Fruit fly (Drosophila melanogaster) whole organism, embryonic: ENCODE data around the gene mat.

ENCODE experiments used
- Atf-2 ChIP-seq: fragments of 200-800 bp; sonication (Bioruptor generic); optimal IDR thresholded peaks from 2 replicates; lab custom pipeline; 2016; ENCODE audit warnings: missing biosample characterization, missing genetic modification characterization
- Bdp1 ChIP-seq: fragments of 200-800 bp; sonication (Bioruptor generic); optimal IDR thresholded peaks from 3 replicates; lab custom pipeline; 2016; ENCODE audit warnings: missing biosample characterization, missing genetic modification characterization
- Bgb ChIP-seq: fragments of 200-800 bp; sonication (Bioruptor generic); IDR thresholded peaks from 2 replicates; pipeline ENCODE4 v1.3.6; 2022; ENCODE audit warnings: missing biosample characterization, missing genetic modification characterization; ENCODE audit not compliant: partially characterized antibody
- CG10209 ChIP-seq: fragments of 200-800 bp; sonication (Bioruptor generic); optimal IDR thresholded peaks from 3 replicates; lab custom pipeline; 2017; ENCODE audit warnings: missing biosample characterization, mild to moderate bottlenecking, missing genetic modification characterization, missing genetic modification reagents
- CG10462 ChIP-seq: fragments of 200-800 bp; sonication (Bioruptor generic); optimal IDR thresholded peaks from 2 replicates; lab custom pipeline; 2016; ENCODE audit warnings: missing biosample characterization, missing genetic modification characterization
- CG12299 ChIP-seq: fragments of 200-800 bp; sonication (Bioruptor generic); optimal IDR thresholded peaks from 2 replicates; lab custom pipeline; 2018; ENCODE audit warnings: missing biosample characterization, mild to moderate bottlenecking, missing genetic modification characterization
- CG13287 ChIP-seq: fragments of 200-800 bp; sonication (Bioruptor generic); IDR thresholded peaks from 2 replicates; pipeline ENCODE4 v1.3.6; 2022; ENCODE audit warnings: missing biosample characterization, missing genetic modification characterization; ENCODE audit not compliant: partially characterized antibody
- CG14014 ChIP-seq: fragments of 200-800 bp; sonication (Bioruptor generic); IDR thresholded peaks from 2 replicates; pipeline ENCODE4 v1.3.6; 2022; ENCODE audit warnings: missing biosample characterization, missing genetic modification characterization
- CG18599 ChIP-seq: fragments of 200-800 bp; sonication (Bioruptor generic); optimal IDR thresholded peaks from 3 replicates; lab custom pipeline; 2017; ENCODE audit warnings: missing biosample characterization, missing genetic modification characterization, mild to moderate bottlenecking, moderate library complexity, missing genetic modification reagents
- CG2120 ChIP-seq: fragments of 200-800 bp; sonication (Bioruptor generic); optimal IDR thresholded peaks from 3 replicates; lab custom pipeline; 2016; ENCODE audit warnings: missing biosample characterization, missing genetic modification characterization
- CG2875 ChIP-seq: fragments of 200-800 bp; sonication (Bioruptor generic); optimal IDR thresholded peaks from 2 replicates; lab custom pipeline; 2017; ENCODE audit warnings: missing biosample characterization, mild to moderate bottlenecking, missing genetic modification characterization, missing genetic modification reagents
- CG31365 ChIP-seq: fragments of 200-800 bp; sonication (Bioruptor generic); optimal IDR thresholded peaks from 2 replicates; lab custom pipeline; 2018; ENCODE audit warnings: missing biosample characterization, mild to moderate bottlenecking, missing genetic modification characterization
- CG4404 ChIP-seq: fragments of 200-800 bp; sonication (Bioruptor generic); IDR thresholded peaks from 2 replicates; pipeline ENCODE4 v1.3.6; 2022; ENCODE audit warnings: missing biosample characterization, missing genetic modification characterization
- CG4820 ChIP-seq: fragments of 200-800 bp; sonication (Bioruptor generic); optimal IDR thresholded peaks from 3 replicates; lab custom pipeline; 2016; ENCODE audit warnings: missing biosample characterization, missing genetic modification characterization
- CG6254 ChIP-seq: fragments of 200-800 bp; sonication (Bioruptor generic); optimal IDR thresholded peaks from 3 replicates; lab custom pipeline; 2017; ENCODE audit warnings: mild to moderate bottlenecking, missing biosample characterization, missing genetic modification reagents, missing genetic modification characterization
- CG7271 ChIP-seq: fragments of 200-800 bp; sonication (Bioruptor generic); optimal IDR thresholded peaks from 2 replicates; lab custom pipeline; 2018; ENCODE audit warnings: missing biosample characterization, mild to moderate bottlenecking, missing genetic modification characterization, moderate library complexity
- CG7786 ChIP-seq: fragments of 200-800 bp; sonication (Bioruptor generic); optimal IDR thresholded peaks from 2 replicates; lab custom pipeline; 2016; ENCODE audit warnings: missing biosample characterization, missing genetic modification characterization
- CG8478 ChIP-seq: fragments of >200 bp; optimal IDR thresholded peaks from 2 replicates; lab custom pipeline; 2018
- Dip2 ChIP-seq: fragments of 200-800 bp; sonication (Bioruptor generic); IDR thresholded peaks from 2 replicates; pipeline ENCODE4 v1.3.6; 2022; ENCODE audit warnings: missing biosample characterization, missing genetic modification characterization
- Dip3 ChIP-seq: fragments of 200-800 bp; sonication (Bioruptor generic); optimal IDR thresholded peaks from 3 replicates; lab custom pipeline; 2016; ENCODE audit warnings: missing biosample characterization, missing genetic modification characterization
- Drgx ChIP-seq: fragments of 200-800 bp; sonication (Bioruptor generic); IDR thresholded peaks from 2 replicates; pipeline ENCODE4 v1.3.6; 2022; ENCODE audit warnings: missing biosample characterization, missing genetic modification characterization
- H15 ChIP-seq: fragments of 200-800 bp; sonication (Bioruptor generic); IDR thresholded peaks from 3 replicates; pipeline ENCODE4 v1.3.6; 2022; ENCODE audit warnings: missing biosample characterization, missing genetic modification characterization
- MBD-R2 ChIP-seq: fragments of 200-800 bp; sonication (Bioruptor generic); IDR thresholded peaks from 2 replicates; pipeline ENCODE4 v1.3.6; 2022; ENCODE audit warnings: missing biosample characterization, missing genetic modification characterization
- Meics ChIP-seq: fragments of 200-800 bp; sonication (Bioruptor generic); optimal IDR thresholded peaks from 2 replicates; lab custom pipeline; 2017; ENCODE audit warnings: missing biosample characterization, mild to moderate bottlenecking, missing genetic modification characterization
- Ptx1 ChIP-seq: fragments of 200-800 bp; sonication (Bioruptor generic); IDR thresholded peaks from 2 replicates; pipeline ENCODE4 v1.3.6; 2022; ENCODE audit warnings: missing biosample characterization, missing genetic modification characterization
- Ravus ChIP-seq: fragments of 200-800 bp; sonication (Bioruptor generic); IDR thresholded peaks from 2 replicates; pipeline ENCODE4 v1.3.6; 2022; ENCODE audit warnings: missing biosample characterization, missing genetic modification characterization
- Rfx ChIP-seq: fragments of 200-800 bp; sonication (Bioruptor generic); IDR thresholded peaks from 2 replicates; pipeline ENCODE4 v1.3.6; 2022; ENCODE audit warnings: missing biosample characterization, missing genetic modification characterization
- Usf ChIP-seq: fragments of 200-800 bp; sonication (Bioruptor generic); optimal IDR thresholded peaks from 2 replicates; lab custom pipeline; 2017; ENCODE audit warnings: missing genotype, missing biosample characterization, missing genetic modification characterization
- al ChIP-seq: fragments of 200-800 bp; sonication (Bioruptor generic); IDR thresholded peaks from 2 replicates; pipeline ENCODE4 v1.3.6; 2022; ENCODE audit warnings: missing biosample characterization, missing genetic modification characterization
- ash1 ChIP-seq: fragments of 200-800 bp; sonication (Bioruptor generic); optimal IDR thresholded peaks from 2 replicates; lab custom pipeline; 2018; ENCODE audit warnings: missing biosample characterization, mild to moderate bottlenecking, missing genetic modification characterization
- ato ChIP-seq: fragments of 200-800 bp; sonication (Bioruptor generic); IDR thresholded peaks from 2 replicates; pipeline ENCODE4 v1.3.6; 2022; ENCODE audit warnings: missing biosample characterization, missing genetic modification characterization; ENCODE audit not compliant: partially characterized antibody
- bab2 ChIP-seq: fragments of 200-800 bp; sonication (Bioruptor generic); optimal IDR thresholded peaks from 2 replicates; lab custom pipeline; 2016; ENCODE audit warnings: missing biosample characterization, missing genetic modification characterization
- bigmax ChIP-seq: fragments of 200-800 bp; sonication (Bioruptor generic); optimal IDR thresholded peaks from 2 replicates; lab custom pipeline; 2018; ENCODE audit warnings: missing biosample characterization, mild to moderate bottlenecking, missing genetic modification characterization
- cg ChIP-seq: fragments of 200-800 bp; sonication (Bioruptor generic); optimal IDR thresholded peaks from 3 replicates; lab custom pipeline; 2019; ENCODE audit warnings: missing biosample characterization, mild to moderate bottlenecking, missing genetic modification characterization, moderate library complexity
- croc ChIP-seq: fragments of 200-800 bp; sonication (Bioruptor generic); conservative IDR thresholded peaks from 3 replicates; pipeline ENCODE4 v1.3.6; 2022; ENCODE audit warnings: missing biosample characterization, missing genetic modification characterization
- crol ChIP-seq: fragments of 200-800 bp; sonication (Bioruptor generic); IDR thresholded peaks from 2 replicates; pipeline ENCODE4 v1.3.6; 2022; ENCODE audit warnings: missing biosample characterization, missing genetic modification characterization
- dmrt99B ChIP-seq: fragments of 200-800 bp; sonication (Bioruptor generic); optimal IDR thresholded peaks from 2 replicates; lab custom pipeline; 2018; ENCODE audit warnings: missing biosample characterization, mild to moderate bottlenecking, missing genetic modification characterization, moderate library complexity
- gce ChIP-seq: fragments of 200-800 bp; sonication (Bioruptor generic); IDR thresholded peaks from 3 replicates; pipeline ENCODE4 v1.3.6; 2022; ENCODE audit warnings: missing biosample characterization, missing genetic modification characterization
- gcm ChIP-seq: fragments of 200-800 bp; sonication (Bioruptor generic); optimal IDR thresholded peaks from 2 replicates; lab custom pipeline; 2019; ENCODE audit warnings: missing biosample characterization, mild to moderate bottlenecking, missing genetic modification characterization, moderate library complexity
- gro ChIP-seq: fragments of 200-800 bp; sonication (Bioruptor generic); optimal IDR thresholded peaks from 2 replicates; lab custom pipeline; 2016; ENCODE audit warnings: missing biosample characterization, missing genetic modification characterization
- kni ChIP-seq: fragments of 200-800 bp; sonication (Bioruptor generic); optimal IDR thresholded peaks from 3 replicates; lab custom pipeline; 2017; ENCODE audit warnings: mild to moderate bottlenecking, missing biosample characterization, missing genetic modification reagents, missing genetic modification characterization
- mirr ChIP-seq: fragments of 200-800 bp; sonication (Bioruptor generic); optimal IDR thresholded peaks from 3 replicates; lab custom pipeline; 2018; ENCODE audit warnings: missing biosample characterization, mild to moderate bottlenecking, missing genetic modification characterization
- nerfin-2 ChIP-seq: fragments of 200-800 bp; sonication (Bioruptor generic); IDR thresholded peaks from 2 replicates; pipeline ENCODE4 v1.3.6; 2022; ENCODE audit warnings: missing biosample characterization, missing genetic modification characterization; ENCODE audit not compliant: partially characterized antibody
- odd ChIP-seq: fragments of 200-800 bp; sonication (Bioruptor generic); optimal IDR thresholded peaks from 2 replicates; lab custom pipeline; 2017; ENCODE audit warnings: missing biosample characterization, mild to moderate bottlenecking, missing genetic modification characterization
- pb ChIP-seq: fragments of 200-800 bp; sonication (Bioruptor generic); optimal IDR thresholded peaks from 3 replicates; lab custom pipeline; 2016; ENCODE audit warnings: missing biosample characterization, missing genetic modification characterization
- rib ChIP-seq: fragments of 200-800 bp; sonication (Bioruptor generic); IDR thresholded peaks from 2 replicates; pipeline ENCODE4 v1.3.6; 2022; ENCODE audit warnings: missing biosample characterization, missing genetic modification characterization
- row ChIP-seq: fragments of 200-800 bp; sonication (Bioruptor generic); IDR thresholded peaks from 3 replicates; pipeline ENCODE4 v1.3.6; 2022; ENCODE audit warnings: missing biosample characterization, missing genetic modification characterization
- seq ChIP-seq: fragments of 200-800 bp; sonication (Bioruptor generic); IDR thresholded peaks from 2 replicates; pipeline ENCODE4 v1.3.6; 2022; ENCODE audit warnings: missing biosample characterization, missing genetic modification characterization
- slbo ChIP-seq: fragments of 200-800 bp; sonication (Bioruptor generic); IDR thresholded peaks from 2 replicates; pipeline ENCODE4 v1.3.6; 2022; ENCODE audit warnings: missing biosample characterization, missing genetic modification characterization
- ttk ChIP-seq: fragments of 200-800 bp; sonication (Bioruptor generic); IDR thresholded peaks from 2 replicates; pipeline ENCODE4 v2.1.2; 2022; ENCODE audit warnings: missing biosample characterization, missing genetic modification characterization
- unc-4 ChIP-seq: fragments of 200-800 bp; sonication (Bioruptor generic); IDR thresholded peaks from 2 replicates; pipeline ENCODE4 v1.3.6; 2022; ENCODE audit warnings: missing biosample characterization, missing genetic modification characterization; ENCODE audit not compliant: partially characterized antibody
- zen2 ChIP-seq: fragments of 200-800 bp; sonication (Bioruptor generic); IDR thresholded peaks from 3 replicates; pipeline ENCODE4 v1.3.6; 2022; ENCODE audit warnings: missing biosample characterization, missing genetic modification characterization; ENCODE audit not compliant: partially characterized antibody

Gene mat

dm6 chr3L:917225-917624, 14.5 kb downstream of the mat start (continued):
- no peak for TF ChIP-seq CG12299
- no peak for TF ChIP-seq zen2 (GFP tag; lab: Robert Waterston, UW)
- TF ChIP-seq Dip3 (GFP tag; lab: Kevin White, UChicago): no peak
- TF ChIP-seq Drgx (GFP tag; lab: Robert Waterston, UW): no peak
- no peak for TF ChIP-seq CG8478 (lab: Kevin White, UChicago)
- TF ChIP-seq H15: no peak
- TF ChIP-seq CG7786 (GFP tag; lab: Kevin White, UChicago): no peak
- no peak for TF ChIP-seq CG6254
- no peak for TF ChIP-seq CG4820 (GFP tag; lab: Kevin White, UChicago)
- no peak for TF ChIP-seq CG13287 (GFP tag; lab: Robert Waterston, UW)
- TF ChIP-seq crol (GFP tag; lab: Robert Waterston, UW): no peak
- TF ChIP-seq ash1: no peak
- no peak for TF ChIP-seq CG10462 (GFP tag; lab: Kevin White, UChicago)
- TF ChIP-seq gro (GFP tag; lab: Kevin White, UChicago): no peak
- no peak for TF ChIP-seq rib (GFP tag; lab: Robert Waterston, UW)
- TF ChIP-seq al (GFP tag; lab: Robert Waterston, UW): no peak
- TF ChIP-seq ato (GFP tag; lab: Robert Waterston, UW): no peak
- no peak for TF ChIP-seq CG4404 (GFP tag; lab: Robert Waterston, UW)
- no peak for TF ChIP-seq unc-4 (GFP tag; lab: Robert Waterston, UW)
- TF ChIP-seq Meics (GFP tag; lab: Kevin White, UChicago): peak; percentile 46
- TF ChIP-seq Atf-2 (GFP tag; lab: Kevin White, UChicago): no peak

dm6 chr3L:952152-952551, 49.5 kb downstream of the mat start:
- TF ChIP-seq ttk (no peak), CG31365 (no peak), Ravus (GFP tag; lab: Robert Waterston, UW) (no peak), Bdp1 (GFP tag; lab: Kevin White, UChicago) (no peak), gcm (no peak), Rfx (peak; percentile 61; the same call in 1 of the 2 replicates), mirr (GFP tag; lab: Kevin White, UChicago) (no peak), cg (no peak), odd (no peak), CG7271 (no peak), bigmax (no peak), MBD-R2 (no peak), nerfin-2 (no peak), kni (no peak), gce (GFP tag; lab: Robert Waterston, UW) (no peak), Usf (no peak), row (GFP tag; lab: Robert Waterston, UW) (peak; percentile 62), CG2120 (GFP tag; lab: Kevin White, UChicago) (peak; percentile 59), slbo (GFP tag; lab: Robert Waterston, UW) (peak; percentile 61), croc (GFP tag; lab: Robert Waterston, UW) (no peak), seq (GFP tag; lab: Robert Waterston, UW) (no peak), bab2 (no peak), Dip2 (no peak), dmrt99B (tag; lab: Kevin White, UChicago) (peak; percentile 14), Ptx1 (GFP tag; lab: Robert Waterston, UW) (peak; percentile 55), CG10209 (GFP tag; lab: Kevin White, UChicago) (peak; percentile 0), CG18599 (peak; percentile 13), CG2875 (GFP tag; lab: Kevin White, UChicago) (no peak), pb (no peak), CG14014 (GFP tag; lab: Robert Waterston, UW) (peak; percentile 34; the same call in 1 of the 2 replicates), Bgb (GFP tag; lab: Robert Waterston, UW) (no peak)
